Fruit fly (Drosophila melanogaster) whole organism, embryonic: ENCODE data around the gene CG17982.

Experiments used
- Ada2b ChIP-seq: fragments of 200-800 bp; sonication (Bioruptor generic); IDR thresholded peaks from 2 replicates; pipeline ENCODE4 v1.3.6; 2022; ENCODE audit warnings: missing biosample characterization, missing genetic modification characterization
- Adf1 ChIP-seq: fragments of 200-800 bp; sonication (Bioruptor generic); IDR thresholded peaks from 2 replicates; pipeline ENCODE4 v1.3.6; 2022; ENCODE audit warnings: missing biosample characterization, missing genetic modification characterization
- Bgb ChIP-seq: fragments of 200-800 bp; sonication (Bioruptor generic); IDR thresholded peaks from 2 replicates; pipeline ENCODE4 v1.3.6; 2022; ENCODE audit warnings: missing biosample characterization, missing genetic modification characterization; ENCODE audit not compliant: partially characterized antibody
- CG11696 ChIP-seq: fragments of 200-800 bp; sonication (Bioruptor generic); IDR thresholded peaks from 2 replicates; pipeline ENCODE4 v1.3.6; 2022; ENCODE audit warnings: missing biosample characterization, missing genetic modification characterization
- CG12219 ChIP-seq: fragments of 200-800 bp; sonication (Bioruptor generic); optimal IDR thresholded peaks from 3 replicates; lab custom pipeline; 2018; ENCODE audit warnings: missing biosample characterization, mild to moderate bottlenecking, missing genetic modification characterization
- CG1233 ChIP-seq: fragments of 200-800 bp; sonication (Bioruptor generic); optimal IDR thresholded peaks from 4 replicates; lab custom pipeline; 2018; ENCODE audit warnings: missing biosample characterization, mild to moderate bottlenecking, missing genetic modification characterization
- CG15011 ChIP-seq: fragments of 200-800 bp; sonication (Bioruptor generic); optimal IDR thresholded peaks from 3 replicates; lab custom pipeline; 2018; ENCODE audit warnings: missing biosample characterization, mild to moderate bottlenecking, missing genetic modification characterization
- CG16779 ChIP-seq: fragments of 200-800 bp; sonication (Bioruptor generic); IDR thresholded peaks from 2 replicates; pipeline ENCODE4 v1.3.6; 2022; ENCODE audit warnings: missing biosample characterization, missing genetic modification characterization
- CG16813 ChIP-seq: fragments of 200-800 bp; sonication (Bioruptor generic); IDR thresholded peaks from 3 replicates; pipeline ENCODE4 v1.3.6; 2022; ENCODE audit warnings: missing biosample characterization, missing genetic modification characterization; ENCODE audit not compliant: partially characterized antibody
- CG31441 ChIP-seq: fragments of 200-800 bp; sonication (Bioruptor generic); IDR thresholded peaks from 2 replicates; pipeline ENCODE4 v1.3.6; 2022; ENCODE audit warnings: missing biosample characterization, missing genetic modification characterization
- CG32532 ChIP-seq: fragments of 200-800 bp; sonication (Bioruptor generic); IDR thresholded peaks from 2 replicates; pipeline ENCODE4 v1.3.6; 2022; ENCODE audit warnings: missing biosample characterization, missing genetic modification characterization
- CG3281 ChIP-seq: fragments of 200-800 bp; sonication (Bioruptor generic); optimal IDR thresholded peaks from 3 replicates; lab custom pipeline; 2017; ENCODE audit warnings: missing biosample characterization, mild to moderate bottlenecking, missing genetic modification characterization
- CG4707 ChIP-seq: fragments of 200-800 bp; sonication (Bioruptor generic); optimal IDR thresholded peaks from 2 replicates; lab custom pipeline; 2018; ENCODE audit warnings: missing biosample characterization, mild to moderate bottlenecking, missing genetic modification characterization, moderate library complexity
- CG4820 ChIP-seq: fragments of 200-800 bp; sonication (Bioruptor generic); optimal IDR thresholded peaks from 3 replicates; lab custom pipeline; 2016; ENCODE audit warnings: missing biosample characterization, missing genetic modification characterization
- CG7786 ChIP-seq: fragments of 200-800 bp; sonication (Bioruptor generic); optimal IDR thresholded peaks from 2 replicates; lab custom pipeline; 2016; ENCODE audit warnings: missing biosample characterization, missing genetic modification characterization
- CG9215 ChIP-seq: fragments of 200-800 bp; sonication (Bioruptor generic); IDR thresholded peaks from 2 replicates; pipeline ENCODE4 v1.3.6; 2022; ENCODE audit warnings: missing biosample characterization, missing genetic modification characterization
- Dad ChIP-seq: fragments of 200-800 bp; sonication (Bioruptor generic); optimal IDR thresholded peaks from 3 replicates; lab custom pipeline; 2016; ENCODE audit warnings: missing biosample characterization, missing genetic modification characterization
- Dip3 ChIP-seq: fragments of 200-800 bp; sonication (Bioruptor generic); optimal IDR thresholded peaks from 3 replicates; lab custom pipeline; 2016; ENCODE audit warnings: missing biosample characterization, missing genetic modification characterization
- ERR ChIP-seq: fragments of 200-800 bp; sonication (Bioruptor generic); optimal IDR thresholded peaks from 2 replicates; lab custom pipeline; 2016; ENCODE audit warnings: missing biosample characterization, missing genetic modification characterization
- Eip74EF ChIP-seq, 2 experiments: fragments of 200-800 bp in 1 of 2; fragments of >200 bp in 1 of 2; sonication (Bioruptor generic) in 1 of 2; optimal IDR thresholded peaks; 2 replicates each; lab custom pipeline; 2017 to 2019; ENCODE audit warnings: missing biosample characterization in 2 of 2, missing genetic modification characterization in 2 of 2, mild to moderate bottlenecking in 1 of 2, moderate library complexity in 1 of 2
- Fer2 ChIP-seq: fragments of 200-800 bp; sonication (Bioruptor generic); optimal IDR thresholded peaks from 2 replicates; lab custom pipeline; 2018; ENCODE audit warnings: missing biosample characterization, mild to moderate bottlenecking, missing genetic modification characterization, moderate library complexity
- H2.0 ChIP-seq: fragments of 200-800 bp; sonication (Bioruptor generic); IDR thresholded peaks from 2 replicates; pipeline ENCODE4 v1.3.6; 2022; ENCODE audit warnings: missing biosample characterization, missing genetic modification characterization
- HLH4C ChIP-seq: fragments of 200-800 bp; sonication (Bioruptor generic); IDR thresholded peaks from 3 replicates; pipeline ENCODE4 v1.3.6; 2022; ENCODE audit warnings: missing biosample characterization, missing genetic modification characterization; ENCODE audit not compliant: partially characterized antibody
- Lim3 ChIP-seq: fragments of 200-800 bp; sonication (Bioruptor generic); IDR thresholded peaks from 2 replicates; pipeline ENCODE4 v1.3.6; 2022; ENCODE audit warnings: missing biosample characterization, missing genetic modification characterization
- Max ChIP-seq: fragments of 200-800 bp; sonication (Bioruptor generic); optimal IDR thresholded peaks from 2 replicates; lab custom pipeline; 2016; ENCODE audit warnings: missing biosample characterization, mild to moderate bottlenecking, missing genetic modification characterization
- NFAT ChIP-seq: fragments of 200-800 bp; sonication (Bioruptor generic); IDR thresholded peaks from 2 replicates; pipeline ENCODE4 v1.3.6; 2022; ENCODE audit warnings: missing biosample characterization, missing genetic modification characterization
- Oli ChIP-seq: fragments of 200-800 bp; sonication (Bioruptor generic); optimal IDR thresholded peaks from 2 replicates; lab custom pipeline; 2018; ENCODE audit warnings: missing biosample characterization, mild to moderate bottlenecking, missing genetic modification characterization, moderate library complexity
- Opbp ChIP-seq: fragments of 200-800 bp; sonication (Bioruptor generic); IDR thresholded peaks from 3 replicates; pipeline ENCODE4 v1.3.6; 2022; ENCODE audit warnings: missing biosample characterization, missing genetic modification characterization; ENCODE audit not compliant: partially characterized antibody
- Ssrp ChIP-seq: fragments of 200-800 bp; sonication (Bioruptor generic); optimal IDR thresholded peaks from 2 replicates; lab custom pipeline; 2018; ENCODE audit warnings: missing biosample characterization, mild to moderate bottlenecking, missing genetic modification characterization, moderate library complexity
- Xbp1 ChIP-seq: fragments of 200-800 bp; sonication (Bioruptor generic); optimal IDR thresholded peaks from 3 replicates; lab custom pipeline; 2016; ENCODE audit warnings: missing biosample characterization, mild to moderate bottlenecking, missing genetic modification characterization
- amos ChIP-seq: fragments of 200-800 bp; sonication (Bioruptor generic); IDR thresholded peaks from 2 replicates; pipeline ENCODE4 v1.3.6; 2022; ENCODE audit warnings: missing biosample characterization, missing genetic modification characterization; ENCODE audit not compliant: partially characterized antibody
- bigmax ChIP-seq: fragments of 200-800 bp; sonication (Bioruptor generic); optimal IDR thresholded peaks from 2 replicates; lab custom pipeline; 2018; ENCODE audit warnings: missing biosample characterization, mild to moderate bottlenecking, missing genetic modification characterization
- caup ChIP-seq: fragments of 200-800 bp; sonication (Bioruptor generic); optimal IDR thresholded peaks from 3 replicates; lab custom pipeline; 2017; ENCODE audit warnings: missing biosample characterization, mild to moderate bottlenecking, missing genetic modification characterization, moderate library complexity; ENCODE audit not compliant: severe bottlenecking
- chn ChIP-seq: fragments of 200-800 bp; sonication (Bioruptor generic); optimal IDR thresholded peaks from 2 replicates; lab custom pipeline; 2016; ENCODE audit warnings: missing biosample characterization, missing genetic modification characterization
- crc ChIP-seq: fragments of 200-800 bp; sonication (Bioruptor generic); optimal IDR thresholded peaks from 2 replicates; lab custom pipeline; 2016; ENCODE audit warnings: missing biosample characterization, missing genetic modification characterization
- da ChIP-seq: fragments of 200-800 bp; sonication (Bioruptor generic); optimal IDR thresholded peaks from 2 replicates; lab custom pipeline; 2016; ENCODE audit warnings: missing biosample characterization, missing genetic modification characterization
- dysf ChIP-seq: fragments of 200-800 bp; sonication (Bioruptor generic); IDR thresholded peaks from 3 replicates; pipeline ENCODE4 v1.3.6; 2022; ENCODE audit warnings: missing biosample characterization, missing genetic modification characterization
- hth ChIP-seq: fragments of >200 bp; optimal IDR thresholded peaks from 2 replicates; lab custom pipeline; 2017; ENCODE audit warnings: inconsistent platforms
- jing ChIP-seq: fragments of 200-800 bp; sonication (Bioruptor generic); optimal IDR thresholded peaks from 2 replicates; lab custom pipeline; 2018; ENCODE audit warnings: missing biosample characterization, mild to moderate bottlenecking, missing genetic modification characterization
- lilli ChIP-seq: fragments of 200-800 bp; sonication (Bioruptor generic); optimal IDR thresholded peaks from 3 replicates; lab custom pipeline; 2016; ENCODE audit warnings: missing biosample characterization, missing genetic modification characterization
- lmd ChIP-seq: fragments of 200-800 bp; sonication (Bioruptor generic); IDR thresholded peaks from 2 replicates; pipeline ENCODE4 v1.3.6; 2022; ENCODE audit warnings: missing biosample characterization, missing genetic modification characterization
- oc ChIP-seq: fragments of 200-800 bp; sonication (Bioruptor generic); optimal IDR thresholded peaks from 2 replicates; lab custom pipeline; 2018; ENCODE audit warnings: missing biosample characterization, mild to moderate bottlenecking, missing genetic modification characterization, moderate library complexity
- pb ChIP-seq: fragments of 200-800 bp; sonication (Bioruptor generic); optimal IDR thresholded peaks from 3 replicates; lab custom pipeline; 2016; ENCODE audit warnings: missing biosample characterization, missing genetic modification characterization
- peb ChIP-seq: fragments of 200-800 bp; sonication (Bioruptor generic); IDR thresholded peaks from 2 replicates; pipeline ENCODE4 v1.3.6; 2022; ENCODE audit warnings: missing biosample characterization, missing genetic modification characterization
- pita ChIP-seq: fragments of 200-800 bp; sonication (Bioruptor generic); optimal IDR thresholded peaks from 2 replicates; lab custom pipeline; 2017; ENCODE audit warnings: missing biosample characterization, mild to moderate bottlenecking, missing genetic modification characterization
- rib ChIP-seq: fragments of 200-800 bp; sonication (Bioruptor generic); IDR thresholded peaks from 2 replicates; pipeline ENCODE4 v1.3.6; 2022; ENCODE audit warnings: missing biosample characterization, missing genetic modification characterization
- sima ChIP-seq: fragments of 200-800 bp; sonication (Bioruptor generic); optimal IDR thresholded peaks from 2 replicates; lab custom pipeline; 2016; ENCODE audit warnings: missing biosample characterization, missing genetic modification characterization
- toy ChIP-seq: fragments of 200-800 bp; sonication (Bioruptor generic); IDR thresholded peaks from 2 replicates; pipeline ENCODE4 v1.3.6; 2022; ENCODE audit warnings: missing biosample characterization, missing genetic modification characterization
- zfh1 ChIP-seq: fragments of 200-800 bp; sonication (Bioruptor generic); IDR thresholded peaks from 3 replicates; pipeline ENCODE4 v1.3.6; 2022; ENCODE audit warnings: missing biosample characterization, missing genetic modification characterization

The CG17982 gene

DNA sequence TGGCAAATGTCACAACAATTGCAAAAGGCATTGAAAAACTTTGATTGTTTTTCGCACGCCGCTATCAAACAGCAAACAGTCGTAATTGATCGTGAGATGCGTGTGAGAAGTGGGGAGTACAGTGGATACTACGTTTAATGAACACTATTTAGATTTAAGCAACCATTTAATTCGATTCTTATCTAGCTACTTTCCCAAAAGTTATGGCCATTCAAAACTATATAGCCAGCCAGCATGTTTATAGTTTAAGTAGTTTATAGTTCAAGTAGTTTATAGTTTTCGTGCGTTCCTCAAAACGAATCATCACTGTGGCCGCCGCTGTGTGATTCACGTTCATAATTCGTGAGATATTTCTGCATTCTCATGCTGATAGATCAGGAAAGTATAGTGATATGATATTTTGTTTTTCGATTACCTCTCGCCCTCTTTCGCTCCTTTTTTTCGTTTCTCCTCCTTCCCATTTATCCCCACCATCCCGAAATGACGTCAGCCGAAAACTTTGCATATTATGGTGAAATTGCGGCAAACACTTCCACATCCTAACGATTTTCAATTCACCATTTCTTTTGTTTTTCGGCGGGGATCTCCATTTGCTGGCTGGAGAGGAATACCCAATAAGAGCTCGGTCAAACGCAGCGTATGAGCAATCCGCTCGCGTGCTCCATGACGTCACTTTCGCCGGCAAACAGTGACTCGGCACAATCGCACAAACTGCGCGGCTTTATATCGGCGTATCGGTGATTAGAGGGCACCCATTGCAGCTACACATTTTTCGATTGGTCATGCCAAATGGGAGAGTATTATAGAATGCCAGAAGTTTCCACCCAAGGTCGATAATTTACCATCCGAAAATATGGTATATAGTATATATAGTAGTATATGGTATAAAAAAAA is 30.0 kb downstream of the CG17982 start (continued):
- TF ChIP-seq CG16813 (no peak), lilli (GFP tag; lab: Kevin White, UChicago) (peak; percentile 73), Ada2b (GFP tag; lab: Robert Waterston, UW) (peak; percentile 73), bigmax (no peak), CG4820 (peak; percentile 12), CG4707 (GFP tag; lab: Kevin White, UChicago) (no peak), NFAT (GFP tag; lab: Robert Waterston, UW) (peak; percentile 72; the same call in 1 of the 2 replicates), pb (GFP tag; lab: Kevin White, UChicago) (peak; percentile 23), caup (GFP tag; lab: Kevin White, UChicago) (peak; percentile 67), CG31441 (no peak), Eip74EF (GFP tag; optimal IDR thresholded peaks at IDR 0.05; lab: Kevin White, UChicago) (no peak), Dip3 (peak; percentile 74), dysf (GFP tag; lab: Robert Waterston, UW) (peak; percentile 74), CG9215 (GFP tag; lab: Robert Waterston, UW) (peak; percentile 47; the same call in 1 of the 2 replicates), jing (GFP tag; lab: Kevin White, UChicago) (no peak), H2.0 (GFP tag; lab: Robert Waterston, UW) (peak; percentile 30; the same call in 1 of the 2 replicates), CG15011 (GFP tag; lab: Kevin White, UChicago) (peak; percentile 43), da (GFP tag; lab: Kevin White, UChicago) (no peak), pita (GFP tag; lab: Kevin White, UChicago) (no peak), Bgb (no peak), CG1233 (no peak), Fer2 (peak; percentile 54), Ssrp (no peak), Opbp (GFP tag; lab: Robert Waterston, UW) (no peak), CG12219 (GFP tag; lab: Kevin White, UChicago) (peak; percentile 49), lmd (GFP tag; lab: Robert Waterston, UW) (peak; percentile 67; the same call in 1 of the 2 replicates), chn (GFP tag; lab: Kevin White, UChicago) (peak; percentile 15), Dad (GFP tag; lab: Kevin White, UChicago) (no peak), Oli (tag; lab: Kevin White, UChicago) (peak; percentile 41), CG7786 (GFP tag; lab: Kevin White, UChicago) (peak; percentile 69), HLH4C (GFP tag; lab: Robert Waterston, UW) (no peak), CG3281 (peak; percentile 79), Xbp1 (GFP tag; lab: Kevin White, UChicago) (peak; percentile 47), ERR (GFP tag; lab: Kevin White, UChicago) (no peak), Max (GFP tag; lab: Kevin White, UChicago) (no peak), CG32532 (GFP tag; lab: Robert Waterston, UW) (peak; percentile 83), amos (GFP tag; lab: Robert Waterston, UW) (no peak), rib (GFP tag; lab: Robert Waterston, UW) (0 out of 2 replicates have a peak, but pooled peaks have one; percentile 52), oc (tag; lab: Kevin White, UChicago) (no peak), Lim3 (no peak), hth (no peak), sima (GFP tag; lab: Kevin White, UChicago) (no peak), toy (GFP tag; lab: Robert Waterston, UW) (peak; percentile 45; the same call in 1 of the 2 replicates), zfh1 (GFP tag; lab: Robert Waterston, UW) (peak; percentile 26; the same call in 1 of the 3 replicates), CG16779 (GFP tag; lab: Robert Waterston, UW) (0 out of 2 replicates have a peak, but pooled peaks have one; percentile 32), peb (GFP tag; lab: Robert Waterston, UW) (no peak), Adf1 (GFP tag; lab: Robert Waterston, UW) (peak; percentile 39; the same call in 1 of the 2 replicates), CG11696 (no peak), crc (GFP tag; lab: Kevin White, UChicago) (no peak)
